Fruit fly (Drosophila melanogaster) whole organism, embryonic: ENCODE measurements around the gene Pis.

Source experiments
- Aef1 ChIP-seq: fragments of 200-800 bp; sonication (Bioruptor generic); IDR thresholded peaks from 3 replicates; pipeline ENCODE4 v1.3.6; 2022; ENCODE audit warnings: missing biosample characterization, missing genetic modification characterization
- Atf-2 ChIP-seq: fragments of 200-800 bp; sonication (Bioruptor generic); optimal IDR thresholded peaks from 2 replicates; lab custom pipeline; 2016; ENCODE audit warnings: missing biosample characterization, missing genetic modification characterization
- CG12659 ChIP-seq: fragments of 200-800 bp; sonication (Bioruptor generic); optimal IDR thresholded peaks from 3 replicates; lab custom pipeline; 2017; ENCODE audit warnings: mild to moderate bottlenecking, missing biosample characterization, missing genetic modification reagents, missing genetic modification characterization
- CG14710 ChIP-seq: fragments of 200-800 bp; sonication (Bioruptor generic); optimal IDR thresholded peaks from 3 replicates; lab custom pipeline; 2019; ENCODE audit warnings: missing biosample characterization, mild to moderate bottlenecking, missing genetic modification characterization, moderate library complexity
- CG15479 ChIP-seq: fragments of 200-800 bp; sonication (Bioruptor generic); optimal IDR thresholded peaks from 3 replicates; lab custom pipeline; 2019; ENCODE audit warnings: missing biosample characterization, mild to moderate bottlenecking, missing genetic modification characterization, moderate library complexity
- CG17328 ChIP-seq: fragments of 200-800 bp; sonication (Bioruptor generic); IDR thresholded peaks from 2 replicates; pipeline ENCODE4 v1.3.6; 2022; ENCODE audit warnings: missing biosample characterization, missing genetic modification characterization
- CG2712 ChIP-seq: fragments of 200-800 bp; optimal IDR thresholded peaks from 3 replicates; lab custom pipeline; 2019; ENCODE audit warnings: missing biosample characterization, mild to moderate bottlenecking, missing genetic modification characterization, moderate library complexity
- CG30020 ChIP-seq: fragments of 200-800 bp; optimal IDR thresholded peaks from 2 replicates; lab custom pipeline; 2019; ENCODE audit warnings: missing biosample characterization, mild to moderate bottlenecking, missing genetic modification characterization, moderate library complexity
- CG30403 ChIP-seq: fragments of 200-800 bp; sonication (Bioruptor generic); optimal IDR thresholded peaks from 3 replicates; lab custom pipeline; 2016; ENCODE audit warnings: missing biosample characterization, missing genetic modification characterization
- CG34224 ChIP-seq: fragments of 200-800 bp; sonication (Bioruptor generic); IDR thresholded peaks from 3 replicates; pipeline ENCODE4 v1.3.6; 2022; ENCODE audit warnings: missing biosample characterization, missing genetic modification characterization; ENCODE audit not compliant: partially characterized antibody
- CG3847 ChIP-seq: fragments of 200-800 bp; sonication (Bioruptor generic); IDR thresholded peaks from 2 replicates; pipeline ENCODE4 v1.3.6; 2022; ENCODE audit warnings: missing biosample characterization, missing genetic modification characterization
- CG3995 ChIP-seq: fragments of 200-800 bp; sonication (Bioruptor generic); optimal IDR thresholded peaks from 3 replicates; lab custom pipeline; 2016; ENCODE audit warnings: missing biosample characterization, missing genetic modification characterization
- CG42726 ChIP-seq: fragments of 200-800 bp; sonication (Bioruptor generic); IDR thresholded peaks from 2 replicates; pipeline ENCODE4 v1.3.6; 2022; ENCODE audit warnings: missing biosample characterization, missing genetic modification characterization; ENCODE audit not compliant: partially characterized antibody
- CG5245 ChIP-seq: fragments of 200-800 bp; sonication (Bioruptor generic); optimal IDR thresholded peaks from 3 replicates; lab custom pipeline; 2016; ENCODE audit warnings: missing biosample characterization, missing genetic modification characterization
- CG7745 ChIP-seq: fragments of 200-800 bp; sonication (Bioruptor generic); optimal IDR thresholded peaks from 2 replicates; lab custom pipeline; 2018; ENCODE audit warnings: missing biosample characterization, mild to moderate bottlenecking, missing genetic modification characterization, moderate library complexity
- CG7963 ChIP-seq: fragments of 200-800 bp; sonication (Bioruptor generic); IDR thresholded peaks from 3 replicates; pipeline ENCODE4 v1.3.6; 2022; ENCODE audit warnings: missing biosample characterization, missing genetic modification characterization; ENCODE audit not compliant: partially characterized antibody
- CG8290 ChIP-seq, 3 experiments: fragments of 200-800 bp; sonication (Bioruptor generic); optimal IDR thresholded peaks; 2 replicates each; lab custom pipeline; 2016 to 2019; ENCODE audit warnings: missing biosample characterization in 3 of 3, missing genetic modification characterization in 3 of 3, mild to moderate bottlenecking in 2 of 3, moderate library complexity in 1 of 3
- CG9727 ChIP-seq: fragments of 200-800 bp; sonication (Bioruptor generic); optimal IDR thresholded peaks from 3 replicates; lab custom pipeline; 2017; ENCODE audit warnings: missing biosample characterization, mild to moderate bottlenecking, missing genetic modification characterization
- CG9797 ChIP-seq: fragments of 200-800 bp; sonication (Bioruptor generic); optimal IDR thresholded peaks from 3 replicates; lab custom pipeline; 2018; ENCODE audit warnings: missing biosample characterization, mild to moderate bottlenecking, missing genetic modification characterization
- Camta ChIP-seq: fragments of 200-800 bp; sonication (Bioruptor generic); optimal IDR thresholded peaks from 2 replicates; lab custom pipeline; 2016; ENCODE audit warnings: missing biosample characterization, missing genetic modification characterization
- CrebB ChIP-seq: fragments of 200-800 bp; sonication (Bioruptor generic); optimal IDR thresholded peaks from 3 replicates; lab custom pipeline; 2018; ENCODE audit warnings: missing biosample characterization, mild to moderate bottlenecking, missing genetic modification characterization
- H2.0 ChIP-seq: fragments of 200-800 bp; sonication (Bioruptor generic); IDR thresholded peaks from 2 replicates; pipeline ENCODE4 v1.3.6; 2022; ENCODE audit warnings: missing biosample characterization, missing genetic modification characterization
- HLHmδ ChIP-seq: fragments of 200-800 bp; sonication (Bioruptor generic); optimal IDR thresholded peaks from 2 replicates; lab custom pipeline; 2018; ENCODE audit warnings: missing biosample characterization, mild to moderate bottlenecking, missing genetic modification characterization, moderate library complexity
- HmgD ChIP-seq: fragments of 200-800 bp; sonication (Bioruptor generic); optimal IDR thresholded peaks from 3 replicates; lab custom pipeline; 2016; ENCODE audit warnings: missing biosample characterization, missing genetic modification characterization
- Hmr ChIP-seq: fragments of 200-800 bp; sonication (Bioruptor generic); optimal IDR thresholded peaks from 3 replicates; lab custom pipeline; 2017; ENCODE audit warnings: mild to moderate bottlenecking, missing biosample characterization, missing genetic modification reagents, missing genetic modification characterization
- Med ChIP-seq: fragments of 200-800 bp; sonication (Bioruptor generic); peaks from one replicate; lab custom pipeline; 2016; ENCODE audit warnings: missing biosample characterization, missing genetic modification characterization, mild to moderate bottlenecking, inconsistent platforms, moderate library complexity
- Meics ChIP-seq: fragments of 200-800 bp; sonication (Bioruptor generic); optimal IDR thresholded peaks from 2 replicates; lab custom pipeline; 2017; ENCODE audit warnings: missing biosample characterization, mild to moderate bottlenecking, missing genetic modification characterization
- Neu2 ChIP-seq: fragments of 200-800 bp; sonication (Bioruptor generic); optimal IDR thresholded peaks from 3 replicates; lab custom pipeline; 2016; ENCODE audit warnings: missing biosample characterization, missing genetic modification characterization, borderline replicate concordance
- NfI ChIP-seq: fragments of 200-800 bp; sonication (Bioruptor generic); optimal IDR thresholded peaks from 3 replicates; lab custom pipeline; 2018; ENCODE audit warnings: missing biosample characterization, mild to moderate bottlenecking, missing genetic modification characterization, moderate library complexity
- Ravus ChIP-seq: fragments of 200-800 bp; sonication (Bioruptor generic); IDR thresholded peaks from 2 replicates; pipeline ENCODE4 v1.3.6; 2022; ENCODE audit warnings: missing biosample characterization, missing genetic modification characterization
- Sin3A ChIP-seq: fragments of >200 bp; optimal IDR thresholded peaks from 2 replicates; lab custom pipeline; 2018
- Tbp ChIP-seq: fragments of >200 bp; optimal IDR thresholded peaks from 2 replicates; lab custom pipeline; 2018; ENCODE audit warnings: missing biosample characterization, missing genetic modification characterization
- bcd ChIP-seq: fragments of 200-800 bp; sonication (Bioruptor generic); optimal IDR thresholded peaks from 2 replicates; lab custom pipeline; 2017; ENCODE audit warnings: missing biosample characterization, mild to moderate bottlenecking, missing genetic modification characterization
- corto ChIP-seq: fragments of 200-800 bp; sonication (Bioruptor generic); optimal IDR thresholded peaks from 2 replicates; lab custom pipeline; 2016; ENCODE audit warnings: missing biosample characterization, mild to moderate bottlenecking, missing genetic modification characterization, moderate library complexity
- dati ChIP-seq: fragments of 200-800 bp; sonication (Bioruptor generic); IDR thresholded peaks from 2 replicates; pipeline ENCODE4 v1.3.6; 2022; ENCODE audit warnings: missing biosample characterization, missing genetic modification characterization
- dmrt11E ChIP-seq: fragments of 200-800 bp; sonication (Bioruptor generic); optimal IDR thresholded peaks from 3 replicates; lab custom pipeline; 2018; ENCODE audit warnings: missing biosample characterization, mild to moderate bottlenecking, missing genetic modification characterization, moderate library complexity
- dysf ChIP-seq: fragments of 200-800 bp; sonication (Bioruptor generic); IDR thresholded peaks from 3 replicates; pipeline ENCODE4 v1.3.6; 2022; ENCODE audit warnings: missing biosample characterization, missing genetic modification characterization
- ewg ChIP-seq: fragments of 200-800 bp; sonication (Bioruptor generic); optimal IDR thresholded peaks from 3 replicates; lab custom pipeline; 2017; ENCODE audit warnings: mild to moderate bottlenecking, missing biosample characterization, missing genetic modification reagents, missing genetic modification characterization
- exex ChIP-seq: fragments of 200-800 bp; sonication (Bioruptor generic); optimal IDR thresholded peaks from 4 replicates; lab custom pipeline; 2018; ENCODE audit warnings: missing biosample characterization, mild to moderate bottlenecking, missing genetic modification characterization, moderate library complexity
- gce ChIP-seq: fragments of 200-800 bp; sonication (Bioruptor generic); IDR thresholded peaks from 3 replicates; pipeline ENCODE4 v1.3.6; 2022; ENCODE audit warnings: missing biosample characterization, missing genetic modification characterization
- gcm ChIP-seq: fragments of 200-800 bp; sonication (Bioruptor generic); optimal IDR thresholded peaks from 2 replicates; lab custom pipeline; 2019; ENCODE audit warnings: missing biosample characterization, mild to moderate bottlenecking, missing genetic modification characterization, moderate library complexity
- gro ChIP-seq: fragments of 200-800 bp; sonication (Bioruptor generic); optimal IDR thresholded peaks from 2 replicates; lab custom pipeline; 2016; ENCODE audit warnings: missing biosample characterization, missing genetic modification characterization
- h ChIP-seq: fragments of >200 bp; optimal IDR thresholded peaks from 2 replicates; lab custom pipeline; 2017
- pfk ChIP-seq: fragments of 200-800 bp; sonication (Bioruptor generic); optimal IDR thresholded peaks from 2 replicates; lab custom pipeline; 2018; ENCODE audit warnings: missing biosample characterization, mild to moderate bottlenecking, missing genetic modification characterization, moderate library complexity
- phol ChIP-seq: fragments of 200-800 bp; sonication (Bioruptor generic); optimal IDR thresholded peaks from 3 replicates; lab custom pipeline; 2018; ENCODE audit warnings: missing biosample characterization, mild to moderate bottlenecking, missing genetic modification characterization, moderate library complexity
- salm ChIP-seq: fragments of 200-800 bp; sonication (Bioruptor generic); optimal IDR thresholded peaks from 2 replicates; lab custom pipeline; 2018; ENCODE audit warnings: missing biosample characterization, mild to moderate bottlenecking, missing genetic modification characterization
- sens ChIP-seq: fragments of 200-800 bp; sonication (Bioruptor generic); peaks from one replicate; lab custom pipeline; 2016; ENCODE audit warnings: missing biosample characterization, missing genetic modification characterization
- twi ChIP-seq: fragments of 200-800 bp; optimal IDR thresholded peaks from 2 replicates; lab custom pipeline; 2019; ENCODE audit warnings: missing biosample characterization, mild to moderate bottlenecking, missing genetic modification characterization, moderate library complexity
- unc-4 ChIP-seq: fragments of 200-800 bp; sonication (Bioruptor generic); IDR thresholded peaks from 2 replicates; pipeline ENCODE4 v1.3.6; 2022; ENCODE audit warnings: missing biosample characterization, missing genetic modification characterization; ENCODE audit not compliant: partially characterized antibody

Gene Pis

DNA sequence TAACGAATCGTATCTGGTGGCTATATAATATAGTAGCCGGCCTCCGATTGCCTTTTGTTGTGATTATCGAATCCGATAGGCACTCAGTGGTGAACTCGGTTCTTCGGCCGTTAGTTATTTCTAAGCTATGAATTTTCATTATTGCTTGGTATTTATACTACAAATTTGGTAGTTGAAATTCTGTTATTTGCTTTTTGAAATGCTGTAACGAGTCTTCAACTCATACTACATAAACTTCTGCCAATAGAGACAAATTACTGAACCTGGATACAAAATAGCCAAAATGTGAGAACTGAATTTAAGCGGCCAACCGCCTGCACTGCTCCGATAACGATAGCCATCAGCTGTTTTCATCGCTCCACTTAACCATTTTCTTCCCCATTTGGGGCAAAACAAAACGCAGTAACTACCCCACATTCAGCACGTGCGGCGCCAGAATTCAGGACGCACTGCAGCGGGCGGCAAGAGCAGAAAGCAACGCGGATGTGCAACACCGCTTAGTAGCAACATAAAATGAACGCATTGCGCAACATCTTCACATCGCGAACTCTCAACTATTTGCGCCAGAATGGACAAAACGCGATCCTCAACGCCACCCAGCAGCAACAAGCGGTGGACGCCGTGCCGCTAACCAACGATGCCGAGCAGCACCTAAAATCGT lies 35.5 kb upstream of the Pis start, which contains the start of the genes CG11679 and CG8206 (continued):
- TF ChIP-seq twi (peak; percentile 11), NfI (GFP tag; lab: Kevin White, UChicago) (peak; percentile 39), CG15479 (peak; percentile 47), H2.0 (GFP tag; lab: Robert Waterston, UW) (no peak), unc-4 (GFP tag; lab: Robert Waterston, UW) (0 out of 2 replicates have a peak, but pooled peaks have one; percentile 48), bcd (GFP tag; lab: Kevin White, UChicago) (peak; percentile 33), pfk (GFP tag; lab: Kevin White, UChicago) (no peak), CG8290 (GFP tag; optimal IDR thresholded peaks at IDR 0.05; lab: Kevin White, UChicago) (peak; percentile 6), CG8290 (tag; optimal IDR thresholded peaks at IDR 0.05; lab: Kevin White, UChicago) (no peak), CG30403 (GFP tag; lab: Kevin White, UChicago) (peak; percentile 53), Atf-2 (GFP tag; lab: Kevin White, UChicago) (peak; percentile 31), CG9727 (GFP tag; lab: Kevin White, UChicago) (peak; percentile 20), CG17328 (GFP tag; lab: Robert Waterston, UW) (no peak), Neu2 (GFP tag; lab: Kevin White, UChicago) (no peak), Sin3A (lab: Kevin White, UChicago) (peak; percentile 60), CG12659 (GFP tag; lab: Kevin White, UChicago) (peak; percentile 2), Aef1 (GFP tag; lab: Robert Waterston, UW) (peak; percentile 26; the same call in 1 of the 3 replicates), CG7963 (GFP tag; lab: Robert Waterston, UW) (0 out of 3 replicates have a peak, but pooled peaks have one; percentile 19), Hmr (GFP tag; lab: Kevin White, UChicago) (no peak), ewg (GFP tag; lab: Kevin White, UChicago) (peak; percentile 41), HLHmδ (no peak), gce (GFP tag; lab: Robert Waterston, UW) (no peak), CG2712 (tag; lab: Kevin White, UChicago) (peak; percentile 42), CG34224 (GFP tag; lab: Robert Waterston, UW) (no peak), CG7745 (tag; lab: Kevin White, UChicago) (no peak), corto (GFP tag; lab: Kevin White, UChicago) (no peak), h (lab: Kevin White, UChicago) (no peak), Ravus (GFP tag; lab: Robert Waterston, UW) (no peak), CG3995 (GFP tag; lab: Kevin White, UChicago) (peak; percentile 86), Meics (GFP tag; lab: Kevin White, UChicago) (peak; percentile 43), CG14710 (tag; lab: Kevin White, UChicago) (peak; percentile 46), gcm (GFP tag; lab: Kevin White, UChicago) (no peak), dmrt11E (tag; lab: Kevin White, UChicago) (peak; percentile 32), CG42726 (GFP tag; lab: Robert Waterston, UW) (no peak), CG3847 (GFP tag; lab: Robert Waterston, UW) (0 out of 2 replicates have a peak, but pooled peaks have one; percentile 24), dysf (GFP tag; lab: Robert Waterston, UW) (peak; percentile 41; the same call in 1 of the 3 replicates), dati (GFP tag; lab: Robert Waterston, UW) (no peak), CrebB (tag; lab: Kevin White, UChicago) (no peak), CG9797 (no peak), sens (peak; percentile 78), CG5245 (no peak), salm (tag; lab: Kevin White, UChicago) (peak; percentile 5), phol (tag; lab: Kevin White, UChicago) (peak; percentile 55), exex (tag; lab: Kevin White, UChicago) (peak; percentile 26), HmgD (GFP tag; lab: Kevin White, UChicago) (peak; percentile 46), Tbp (GFP tag; lab: Kevin White, UChicago) (no peak), Camta (GFP tag; lab: Kevin White, UChicago) (no peak), CG30020 (tag; lab: Kevin White, UChicago) (peak; percentile 31), Med (GFP tag; lab: Kevin White, UChicago) (peak; percentile 91), gro (peak; percentile 34)
